Worm (Caenorhabditis elegans) whole organism, L2 larva: ENCODE results near the gene W01G7.4.

Experiments
- R02D3.7 ChIP-seq: fragments of 150-350 bp; optimal IDR thresholded peaks from 2 replicates; lab custom pipeline; 2014; ENCODE audit warnings: missing biosample characterization, missing genetic modification characterization
- ama-1 ChIP-seq: fragments of 150-350 bp; optimal IDR thresholded peaks from 2 replicates; lab custom pipeline; 2018; ENCODE audit warnings: inconsistent platforms
- ceh-16 ChIP-seq: fragments of 150-350 bp; optimal IDR thresholded peaks from 2 replicates; lab custom pipeline; 2014; ENCODE audit warnings: missing biosample characterization, missing genetic modification characterization
- elt-1 ChIP-seq: fragments of 150-350 bp; optimal IDR thresholded peaks from 2 replicates; lab custom pipeline; 2014; ENCODE audit warnings: missing biosample characterization, missing genetic modification characterization
- elt-3 ChIP-seq: sonication (generic microtip); optimal IDR thresholded peaks from 2 replicates; lab custom pipeline; 2017; ENCODE audit warnings: missing biosample characterization, missing genetic modification characterization
- lin-11 ChIP-seq: fragments of 150-350 bp; sonication (generic microtip); optimal IDR thresholded peaks from 2 replicates; lab custom pipeline; 2014; ENCODE audit warnings: missing biosample characterization, missing genetic modification characterization, inconsistent platforms, mixed read lengths
- nhr-237 ChIP-seq: fragments of 150-350 bp; optimal IDR thresholded peaks from 2 replicates; lab custom pipeline; 2014; ENCODE audit warnings: missing biosample characterization, missing genetic modification characterization
- nhr-25 ChIP-seq: fragments of 150-350 bp; sonication (generic microtip); optimal IDR thresholded peaks from 3 replicates; lab custom pipeline; 2014; ENCODE audit warnings: missing biosample characterization, missing genetic modification characterization
- sma-3 ChIP-seq: sonication (generic microtip); optimal IDR thresholded peaks from 2 replicates; lab custom pipeline; 2016; ENCODE audit warnings: missing genetic modification reagents, missing genetic modification characterization, missing compliant biosample characterization
- unc-62 ChIP-seq: fragments of 150-350 bp; optimal IDR thresholded peaks from 2 replicates; lab custom pipeline; 2014; ENCODE audit warnings: missing biosample characterization, missing genetic modification reagents, missing genetic modification characterization
- zag-1 ChIP-seq: fragments of 150-350 bp; optimal IDR thresholded peaks from 2 replicates; lab custom pipeline; 2014; ENCODE audit warnings: missing biosample characterization, missing genetic modification characterization
- ztf-11 ChIP-seq: sonication (generic microtip); optimal IDR thresholded peaks from 2 replicates; lab custom pipeline; 2017; ENCODE audit warnings: missing biosample characterization, missing genetic modification characterization

- TF ChIP-seq zag-1 (tag; lab: Kevin White, UChicago) (no peak), ztf-11 (tag; lab: Kevin White, UChicago) (no peak), nhr-25 (tag; lab: Kevin White, UChicago) (no peak), sma-3 (GFP tag; lab: Kevin White, UChicago) (no peak), nhr-237 (tag; lab: Kevin White, UChicago) (no peak), ama-1 (lab: Kevin White, UChicago) (no peak), R02D3.7 (tag; lab: Kevin White, UChicago) (no peak), unc-62 (GFP tag; lab: Kevin White, UChicago) (no peak), elt-1 (tag; lab: Kevin White, UChicago) (no peak), lin-11 (tag; lab: Kevin White, UChicago) (no peak), ceh-16 (tag; lab: Kevin White, UChicago) (no peak), elt-3 (tag; lab: Kevin White, UChicago) (no peak)
These were observed 8.1 kb downstream of the W01G7.4 start, which contains the start of gene xrn-1 for ce11 chrII:14068607-14069006.
